Fruit fly (Drosophila melanogaster) whole organism, embryonic: ENCODE results near the gene CG31549.

Experiments
- CG11696 ChIP-seq: fragments of 200-800 bp; sonication (Bioruptor generic); IDR thresholded peaks from 2 replicates; pipeline ENCODE4 v1.3.6; 2022; ENCODE audit warnings: missing biosample characterization, missing genetic modification characterization
- CG12391 ChIP-seq: fragments of 200-800 bp; sonication (Bioruptor generic); optimal IDR thresholded peaks from 3 replicates; lab custom pipeline; 2018; ENCODE audit warnings: missing biosample characterization, mild to moderate bottlenecking, missing genetic modification characterization, moderate library complexity
- CG12744 ChIP-seq: fragments of 200-800 bp; sonication (Bioruptor generic); optimal IDR thresholded peaks from 2 replicates; lab custom pipeline; 2016; ENCODE audit warnings: missing biosample characterization, missing genetic modification characterization
- CG15696 ChIP-seq: fragments of 200-800 bp; sonication (Bioruptor generic); optimal IDR thresholded peaks from 2 replicates; lab custom pipeline; 2019; ENCODE audit warnings: missing biosample characterization, mild to moderate bottlenecking, missing genetic modification characterization, moderate library complexity
- CG17186 ChIP-seq: fragments of 200-800 bp; sonication (Bioruptor generic); optimal IDR thresholded peaks from 3 replicates; lab custom pipeline; 2017; ENCODE audit warnings: missing biosample characterization, missing genetic modification reagents, missing genetic modification characterization
- CG17568 ChIP-seq: fragments of 200-800 bp; sonication (Bioruptor generic); optimal IDR thresholded peaks from 2 replicates; lab custom pipeline; 2018; ENCODE audit warnings: missing biosample characterization, mild to moderate bottlenecking, missing genetic modification characterization, moderate library complexity
- CG1832 ChIP-seq: fragments of 200-800 bp; sonication (Bioruptor generic); optimal IDR thresholded peaks from 2 replicates; lab custom pipeline; 2017; ENCODE audit warnings: missing biosample characterization, mild to moderate bottlenecking, missing genetic modification characterization, inconsistent platforms
- CG2199 ChIP-seq: fragments of 200-800 bp; sonication (Bioruptor generic); IDR thresholded peaks from 3 replicates; pipeline ENCODE4 v1.3.6; 2022; ENCODE audit warnings: missing biosample characterization, missing genetic modification characterization
- CG33213 ChIP-seq: fragments of 200-800 bp; sonication (Bioruptor generic); optimal IDR thresholded peaks from 3 replicates; lab custom pipeline; 2016; ENCODE audit warnings: missing biosample characterization, missing genetic modification characterization
- CG3407 ChIP-seq: fragments of 200-800 bp; sonication (Bioruptor generic); optimal IDR thresholded peaks from 2 replicates; lab custom pipeline; 2018; ENCODE audit warnings: missing biosample characterization, mild to moderate bottlenecking, missing genetic modification characterization
- CG34224 ChIP-seq: fragments of 200-800 bp; sonication (Bioruptor generic); IDR thresholded peaks from 3 replicates; pipeline ENCODE4 v1.3.6; 2022; ENCODE audit warnings: missing biosample characterization, missing genetic modification characterization; ENCODE audit not compliant: partially characterized antibody
- CG34422 ChIP-seq: fragments of 200-800 bp; sonication (Bioruptor generic); IDR thresholded peaks from 3 replicates; pipeline ENCODE4 v1.3.6; 2022; ENCODE audit warnings: missing biosample characterization, missing genetic modification characterization
- CG6254 ChIP-seq: fragments of 200-800 bp; sonication (Bioruptor generic); optimal IDR thresholded peaks from 3 replicates; lab custom pipeline; 2017; ENCODE audit warnings: mild to moderate bottlenecking, missing biosample characterization, missing genetic modification reagents, missing genetic modification characterization
- CG7556 ChIP-seq: fragments of 200-800 bp; sonication (Bioruptor generic); optimal IDR thresholded peaks from 2 replicates; lab custom pipeline; 2017; ENCODE audit warnings: missing biosample characterization, mild to moderate bottlenecking, missing genetic modification characterization
- CG8281 ChIP-seq: fragments of 200-800 bp; sonication (Bioruptor generic); optimal IDR thresholded peaks from 2 replicates; lab custom pipeline; 2018; ENCODE audit warnings: missing biosample characterization, mild to moderate bottlenecking, missing genetic modification characterization, moderate library complexity
- CG8359 ChIP-seq: fragments of 200-800 bp; sonication (Bioruptor generic); optimal IDR thresholded peaks from 2 replicates; lab custom pipeline; 2017; ENCODE audit warnings: missing biosample characterization, mild to moderate bottlenecking, missing genetic modification characterization, borderline replicate concordance
- Dek ChIP-seq: fragments of 200-800 bp; sonication (Bioruptor generic); optimal IDR thresholded peaks from 3 replicates; lab custom pipeline; 2019; ENCODE audit warnings: missing biosample characterization, mild to moderate bottlenecking, missing genetic modification characterization, moderate library complexity
- Drgx ChIP-seq: fragments of 200-800 bp; sonication (Bioruptor generic); IDR thresholded peaks from 2 replicates; pipeline ENCODE4 v1.3.6; 2022; ENCODE audit warnings: missing biosample characterization, missing genetic modification characterization
- ERR ChIP-seq: fragments of 200-800 bp; sonication (Bioruptor generic); optimal IDR thresholded peaks from 2 replicates; lab custom pipeline; 2016; ENCODE audit warnings: missing biosample characterization, missing genetic modification characterization
- H15 ChIP-seq: fragments of 200-800 bp; sonication (Bioruptor generic); IDR thresholded peaks from 3 replicates; pipeline ENCODE4 v1.3.6; 2022; ENCODE audit warnings: missing biosample characterization, missing genetic modification characterization
- HHEX ChIP-seq: fragments of 200-800 bp; sonication (Bioruptor generic); optimal IDR thresholded peaks from 3 replicates; lab custom pipeline; 2017; ENCODE audit warnings: missing biosample characterization, mild to moderate bottlenecking, missing genetic modification characterization, missing genetic modification reagents
- Hr3 ChIP-seq: fragments of 200-800 bp; sonication (Bioruptor generic); optimal IDR thresholded peaks from 3 replicates; lab custom pipeline; 2016; ENCODE audit warnings: missing biosample characterization, missing genetic modification characterization
- Hr39 ChIP-seq: fragments of >200 bp; optimal IDR thresholded peaks from 2 replicates; lab custom pipeline; 2017
- Hr78 ChIP-seq, 2 experiments: fragments of 200-800 bp in 1 of 2; fragments of >200 bp in 1 of 2; sonication (Bioruptor generic) in 1 of 2; optimal IDR thresholded peaks; 2 replicates each; lab custom pipeline; 2017 to 2019; ENCODE audit warnings: missing biosample characterization in 2 of 2, missing genetic modification characterization in 2 of 2, mild to moderate bottlenecking in 1 of 2, moderate library complexity in 1 of 2
- Hsf ChIP-seq: fragments of 200-800 bp; sonication (Bioruptor generic); optimal IDR thresholded peaks from 3 replicates; lab custom pipeline; 2016; ENCODE audit warnings: missing biosample characterization, missing genetic modification characterization
- Lim3 ChIP-seq: fragments of 200-800 bp; sonication (Bioruptor generic); IDR thresholded peaks from 2 replicates; pipeline ENCODE4 v1.3.6; 2022; ENCODE audit warnings: missing biosample characterization, missing genetic modification characterization
- Myb ChIP-seq: fragments of 200-800 bp; sonication (Bioruptor generic); optimal IDR thresholded peaks from 2 replicates; lab custom pipeline; 2016; ENCODE audit warnings: missing biosample characterization, missing genetic modification characterization
- Rx ChIP-seq: fragments of 200-800 bp; sonication (Bioruptor generic); IDR thresholded peaks from 2 replicates; pipeline ENCODE4 v1.3.6; 2022; ENCODE audit warnings: missing biosample characterization, missing genetic modification characterization
- Spps ChIP-seq: fragments of 200-800 bp; sonication (Bioruptor generic); optimal IDR thresholded peaks from 2 replicates; lab custom pipeline; 2018; ENCODE audit warnings: missing biosample characterization, mild to moderate bottlenecking, missing genetic modification characterization
- Usf ChIP-seq: fragments of 200-800 bp; sonication (Bioruptor generic); optimal IDR thresholded peaks from 2 replicates; lab custom pipeline; 2017; ENCODE audit warnings: missing genotype, missing biosample characterization, missing genetic modification characterization
- Xbp1 ChIP-seq: fragments of 200-800 bp; sonication (Bioruptor generic); optimal IDR thresholded peaks from 3 replicates; lab custom pipeline; 2016; ENCODE audit warnings: missing biosample characterization, mild to moderate bottlenecking, missing genetic modification characterization
- bigmax ChIP-seq: fragments of 200-800 bp; sonication (Bioruptor generic); optimal IDR thresholded peaks from 2 replicates; lab custom pipeline; 2018; ENCODE audit warnings: missing biosample characterization, mild to moderate bottlenecking, missing genetic modification characterization
- caup ChIP-seq: fragments of 200-800 bp; sonication (Bioruptor generic); optimal IDR thresholded peaks from 3 replicates; lab custom pipeline; 2017; ENCODE audit warnings: missing biosample characterization, mild to moderate bottlenecking, missing genetic modification characterization, moderate library complexity; ENCODE audit not compliant: severe bottlenecking
- dm ChIP-seq: fragments of 200-800 bp; sonication (Bioruptor generic); optimal IDR thresholded peaks from 3 replicates; lab custom pipeline; 2016; ENCODE audit warnings: missing biosample characterization, missing genetic modification characterization
- en ChIP-seq: fragments of 200-800 bp; sonication (Bioruptor generic); optimal IDR thresholded peaks from 2 replicates; lab custom pipeline; 2016; ENCODE audit warnings: missing biosample characterization, missing genetic modification characterization
- fru ChIP-seq: fragments of >200 bp; optimal IDR thresholded peaks from 2 replicates; lab custom pipeline; 2017
- hkb ChIP-seq, 2 experiments: fragments of 200-800 bp in 1 of 2; fragments of >200 bp in 1 of 2; sonication (Bioruptor generic) in 1 of 2; IDR thresholded peaks in 1 of 2; optimal IDR thresholded peaks in 1 of 2; 2 replicates each; pipeline versions ENCODE4 v1.3.6 to Lab custom; 2017 to 2022; ENCODE audit warnings: missing biosample characterization in 1 of 2, missing genetic modification characterization in 1 of 2
- knrl ChIP-seq: fragments of 200-800 bp; sonication (Bioruptor generic); IDR thresholded peaks from 3 replicates; pipeline ENCODE4 v1.3.6; 2022; ENCODE audit warnings: missing biosample characterization, missing genetic modification characterization; ENCODE audit not compliant: partially characterized antibody
- org-1 ChIP-seq: fragments of 200-800 bp; sonication (Bioruptor generic); optimal IDR thresholded peaks from 2 replicates; lab custom pipeline; 2017; ENCODE audit warnings: missing biosample characterization, missing genetic modification characterization
- phol ChIP-seq: fragments of 200-800 bp; sonication (Bioruptor generic); optimal IDR thresholded peaks from 3 replicates; lab custom pipeline; 2018; ENCODE audit warnings: missing biosample characterization, mild to moderate bottlenecking, missing genetic modification characterization, moderate library complexity
- prd ChIP-seq, 3 experiments: fragments of >200 bp in 2 of 3; fragments of 200-800 bp in 1 of 3; sonication (Bioruptor generic) in 1 of 3; optimal IDR thresholded peaks in 2 of 3; IDR thresholded peaks in 1 of 3; 2 replicates in 2 of 3; 3 replicates in 1 of 3; pipeline versions ENCODE4 v1.3.6 to Lab custom; 2017 to 2022; ENCODE audit warnings: missing biosample characterization in 1 of 3, missing genetic modification characterization in 1 of 3
- rib ChIP-seq: fragments of 200-800 bp; sonication (Bioruptor generic); IDR thresholded peaks from 2 replicates; pipeline ENCODE4 v1.3.6; 2022; ENCODE audit warnings: missing biosample characterization, missing genetic modification characterization
- so ChIP-seq: fragments of 200-800 bp; sonication (Bioruptor generic); IDR thresholded peaks from 3 replicates; pipeline ENCODE4 v1.3.6; 2022; ENCODE audit warnings: missing biosample characterization, missing genetic modification characterization
- tna ChIP-seq: fragments of 200-800 bp; sonication (Bioruptor generic); IDR thresholded peaks from 2 replicates; pipeline ENCODE4 v1.3.6; 2022; ENCODE audit warnings: missing biosample characterization, missing genetic modification characterization; ENCODE audit not compliant: partially characterized antibody
- ttk ChIP-seq: fragments of 200-800 bp; sonication (Bioruptor generic); IDR thresholded peaks from 2 replicates; pipeline ENCODE4 v2.1.2; 2022; ENCODE audit warnings: missing biosample characterization, missing genetic modification characterization
- wek ChIP-seq: fragments of 200-800 bp; sonication (Bioruptor generic); optimal IDR thresholded peaks from 3 replicates; lab custom pipeline; 2018; ENCODE audit warnings: missing biosample characterization, mild to moderate bottlenecking, missing genetic modification characterization, moderate library complexity

Gene CG31549

dm6 chr3R:5622985-5623630 lies 8.9 kb upstream of the CG31549 start (continued):
- TF ChIP-seq CG33213 (GFP tag; lab: Kevin White, UChicago) (peak; percentile 92), ERR (peak; percentile 68), Hr39 (lab: Kevin White, UChicago) (no peak), CG17186 (GFP tag; lab: Kevin White, UChicago) (peak; percentile 56), Dek (tag; lab: Kevin White, UChicago) (peak; percentile 65), CG12744 (GFP tag; lab: Kevin White, UChicago) (peak; percentile 15), CG7556 (GFP tag; lab: Kevin White, UChicago) (peak; percentile 68), HHEX (GFP tag; lab: Kevin White, UChicago) (peak; percentile 82)

DNA sequence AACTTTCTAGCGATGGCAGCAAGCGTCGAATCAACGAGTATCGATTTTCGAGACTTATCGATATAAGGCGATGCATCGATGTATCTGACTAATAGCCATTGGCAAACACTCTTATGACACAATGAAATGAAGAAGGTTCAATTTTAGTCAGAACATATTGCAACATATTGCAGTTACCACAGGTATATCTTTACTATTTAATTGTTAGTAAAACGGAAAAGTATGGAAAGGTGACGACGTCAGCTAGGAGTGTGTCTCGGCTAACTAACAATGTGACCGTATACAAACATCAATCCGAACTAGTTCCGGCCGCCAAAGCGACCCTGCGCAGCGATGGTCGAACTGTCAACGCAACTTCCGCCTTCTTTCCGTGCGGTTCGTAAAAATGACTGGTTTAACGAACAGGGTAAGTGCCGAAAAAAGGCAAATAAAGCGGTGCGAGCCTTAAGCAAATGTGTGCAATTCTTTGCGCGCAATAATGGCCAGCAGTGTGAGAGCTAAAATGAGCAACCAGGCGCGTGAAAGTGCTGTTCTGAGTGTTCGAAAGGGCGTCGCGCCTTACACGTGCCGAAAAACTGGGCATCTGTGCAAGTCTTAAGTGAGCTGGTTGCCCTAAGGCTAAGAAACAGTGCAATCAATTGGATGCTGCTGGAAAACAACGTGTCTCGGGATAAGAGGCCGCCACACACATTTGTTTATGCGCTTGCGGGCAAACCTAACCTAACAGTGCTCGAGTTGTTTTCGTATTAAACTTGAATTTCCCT lies 7.7 kb upstream of the CG31549 start, which contains the start of the genes Dph4, Spec2 and RpL13A:
Gene Dph4, minus strand, starts transcription at position 11 of the 764 bp plus-strand sequence.
Gene Spec2, minus strand, starts transcription at position 11 of the 764 bp plus-strand sequence.
Gene RpL13A, plus strand, starts transcription at position 360 of the 764 bp plus-strand sequence.
- no peak for TF ChIP-seq CG34224 (GFP tag; lab: Robert Waterston, UW)
- TF ChIP-seq tna, result no peak
- peak; percentile 73 for TF ChIP-seq Hr3 (GFP tag; lab: Kevin White, UChicago)
- peak; percentile 91 for TF ChIP-seq CG12391 (tag; lab: Kevin White, UChicago)
- TF ChIP-seq Hr78 (GFP tag; optimal IDR thresholded peaks at IDR 0.05; lab: Kevin White, UChicago), result peak in 1 of 2 experiments; percentile 52
- peak; percentile 77 for TF ChIP-seq CG6254 (GFP tag; lab: Kevin White, UChicago)
- TF ChIP-seq CG34422, result no peak
- TF ChIP-seq Xbp1 (GFP tag; lab: Kevin White, UChicago), result peak; percentile 89
- no peak for TF ChIP-seq ttk
- peak; percentile 93 for TF ChIP-seq CG3407
- peak; percentile 95 for TF ChIP-seq wek
- no peak for TF ChIP-seq so
- TF ChIP-seq bigmax (GFP tag; lab: Kevin White, UChicago), result peak; percentile 82
- peak; percentile 50 for TF ChIP-seq CG15696
- no peak for TF ChIP-seq Drgx (GFP tag; lab: Robert Waterston, UW)
- TF ChIP-seq prd (optimal IDR thresholded peaks at IDR 0.05; lab: Kevin White, UChicago), result no peak
- TF ChIP-seq prd (GFP tag; IDR thresholded peaks at IDR 0.05; lab: Robert Waterston, UW), result no peak
- no peak for TF ChIP-seq rib
- no peak for TF ChIP-seq Rx (GFP tag; lab: Robert Waterston, UW)
- TF ChIP-seq CG17568 (GFP tag; lab: Kevin White, UChicago), result peak; percentile 88
- no peak for TF ChIP-seq CG2199 (GFP tag; lab: Robert Waterston, UW)
- TF ChIP-seq CG8281 (tag; lab: Kevin White, UChicago), result peak; percentile 71
- peak; percentile 92 for TF ChIP-seq org-1
- TF ChIP-seq fru (lab: Kevin White, UChicago), result no peak
- no peak for TF ChIP-seq Lim3 (GFP tag; lab: Robert Waterston, UW)
- TF ChIP-seq Myb (GFP tag; lab: Kevin White, UChicago), result peak; percentile 86
- TF ChIP-seq hkb (optimal IDR thresholded peaks at IDR 0.05; lab: Kevin White, UChicago), result peak; percentile 87
- no peak for TF ChIP-seq hkb (GFP tag; IDR thresholded peaks at IDR 0.05; lab: Robert Waterston, UW)
- TF ChIP-seq Spps (tag; lab: Kevin White, UChicago), result peak; percentile 62
- TF ChIP-seq phol (tag; lab: Kevin White, UChicago), result peak; percentile 94
- peak; percentile 97 for TF ChIP-seq dm (GFP tag; lab: Kevin White, UChicago)
- TF ChIP-seq CG1832 (GFP tag; lab: Kevin White, UChicago), result no peak
- TF ChIP-seq knrl (GFP tag; lab: Robert Waterston, UW), result no peak
- TF ChIP-seq CG8359 (GFP tag; lab: Kevin White, UChicago), result peak; percentile 85
- peak; percentile 92 for TF ChIP-seq en (GFP tag; lab: Kevin White, UChicago)
- peak; percentile 98 for TF ChIP-seq caup
- TF ChIP-seq H15 (GFP tag; lab: Robert Waterston, UW), result no peak
- TF ChIP-seq CG11696 (GFP tag; lab: Robert Waterston, UW), result no peak
- TF ChIP-seq Hsf, result peak; percentile 87
- TF ChIP-seq Usf (GFP tag; lab: Kevin White, UChicago), result peak; percentile 90
